Worm (Caenorhabditis elegans) whole organism, L2 larva: ENCODE data around the gene F28C1.1.

Experiments
- nhr-11 ChIP-seq: fragments of 150-350 bp; optimal IDR thresholded peaks from 2 replicates; lab custom pipeline; 2014; ENCODE audit warnings: missing biosample characterization, missing genetic modification characterization
- nhr-12 ChIP-seq: fragments of 150-350 bp; optimal IDR thresholded peaks from 2 replicates; lab custom pipeline; 2014; ENCODE audit warnings: missing biosample characterization, missing genetic modification characterization

- TF ChIP-seq nhr-11 (tag; lab: Kevin White, UChicago) (no peak), nhr-12 (no peak)
Measured at ce11 chrV:12415656-12416055, 34.9 kb upstream of the F28C1.1 start, which contains the start of gene cdr-2.
